Fruit fly (Drosophila melanogaster) whole organism, embryonic: ENCODE measurements around the gene CG14082.

Experiments used
- CG11504 ChIP-seq: fragments of 200-800 bp; sonication (Bioruptor generic); optimal IDR thresholded peaks from 3 replicates; lab custom pipeline; 2019; ENCODE audit warnings: missing biosample characterization, mild to moderate bottlenecking, missing genetic modification characterization, moderate library complexity
- CG1233 ChIP-seq: fragments of 200-800 bp; sonication (Bioruptor generic); optimal IDR thresholded peaks from 4 replicates; lab custom pipeline; 2018; ENCODE audit warnings: missing biosample characterization, mild to moderate bottlenecking, missing genetic modification characterization
- CG12391 ChIP-seq: fragments of 200-800 bp; sonication (Bioruptor generic); optimal IDR thresholded peaks from 3 replicates; lab custom pipeline; 2018; ENCODE audit warnings: missing biosample characterization, mild to moderate bottlenecking, missing genetic modification characterization, moderate library complexity
- CG14441 ChIP-seq: fragments of 200-800 bp; sonication (Bioruptor generic); IDR thresholded peaks from 2 replicates; pipeline ENCODE4 v1.3.6; 2022; ENCODE audit warnings: missing biosample characterization, missing genetic modification characterization
- CG15073 ChIP-seq: fragments of 200-800 bp; sonication (Bioruptor generic); optimal IDR thresholded peaks from 2 replicates; lab custom pipeline; 2016; ENCODE audit warnings: missing biosample characterization, missing genetic modification characterization
- CG31224 ChIP-seq: fragments of 200-800 bp; sonication (Bioruptor generic); IDR thresholded peaks from 2 replicates; pipeline ENCODE4 v1.3.6; 2022; ENCODE audit warnings: missing biosample characterization, missing genetic modification characterization
- CG6175 ChIP-seq: fragments of 200-800 bp; sonication (Bioruptor generic); IDR thresholded peaks from 3 replicates; pipeline ENCODE4 v1.3.6; 2022; ENCODE audit warnings: missing biosample characterization, missing genetic modification characterization
- CG6683 ChIP-seq: fragments of 200-800 bp; sonication (Bioruptor generic); optimal IDR thresholded peaks from 2 replicates; lab custom pipeline; 2017; ENCODE audit warnings: missing biosample characterization, mild to moderate bottlenecking, missing genetic modification characterization, missing genetic modification reagents
- CG7839 ChIP-seq: fragments of 200-800 bp; sonication (Bioruptor generic); optimal IDR thresholded peaks from 3 replicates; lab custom pipeline; 2018; ENCODE audit warnings: missing biosample characterization, mild to moderate bottlenecking, missing genetic modification characterization, moderate library complexity
- CG8089 ChIP-seq: fragments of 200-800 bp; sonication (Bioruptor generic); optimal IDR thresholded peaks from 3 replicates; lab custom pipeline; 2016; ENCODE audit warnings: missing biosample characterization, missing genetic modification characterization
- CG9437 ChIP-seq: fragments of 200-800 bp; sonication (Bioruptor generic); optimal IDR thresholded peaks from 2 replicates; lab custom pipeline; 2018; ENCODE audit warnings: missing biosample characterization, mild to moderate bottlenecking, missing genetic modification characterization
- CTCF ChIP-seq: fragments of 200-800 bp; sonication (Bioruptor generic); optimal IDR thresholded peaks from 2 replicates; lab custom pipeline; 2017; ENCODE audit warnings: missing biosample characterization, mild to moderate bottlenecking, missing genetic modification characterization, moderate library complexity
- HmgD ChIP-seq: fragments of 200-800 bp; sonication (Bioruptor generic); optimal IDR thresholded peaks from 3 replicates; lab custom pipeline; 2016; ENCODE audit warnings: missing biosample characterization, missing genetic modification characterization
- HmgZ ChIP-seq: fragments of 200-800 bp; sonication (Bioruptor generic); optimal IDR thresholded peaks from 2 replicates; lab custom pipeline; 2018; ENCODE audit warnings: missing biosample characterization, mild to moderate bottlenecking, missing genetic modification characterization
- Mrtf ChIP-seq: fragments of 200-800 bp; sonication (Bioruptor generic); IDR thresholded peaks from 3 replicates; pipeline ENCODE4 v1.3.6; 2022; ENCODE audit warnings: missing biosample characterization, missing genetic modification characterization
- NFAT ChIP-seq: fragments of 200-800 bp; sonication (Bioruptor generic); IDR thresholded peaks from 2 replicates; pipeline ENCODE4 v1.3.6; 2022; ENCODE audit warnings: missing biosample characterization, missing genetic modification characterization
- Poxn ChIP-seq: fragments of 200-800 bp; sonication (Bioruptor generic); IDR thresholded peaks from 2 replicates; pipeline ENCODE4 v1.3.6; 2022; ENCODE audit warnings: missing biosample characterization, missing genetic modification characterization
- Scr ChIP-seq: fragments of 200-800 bp; sonication (Bioruptor generic); IDR thresholded peaks from 2 replicates; pipeline ENCODE4 v1.3.6; 2022; ENCODE audit warnings: missing biosample characterization, missing genetic modification characterization; ENCODE audit not compliant: partially characterized antibody
- Side ChIP-seq: fragments of 200-800 bp; sonication (Bioruptor generic); optimal IDR thresholded peaks from 2 replicates; lab custom pipeline; 2016; ENCODE audit warnings: missing biosample characterization, missing genetic modification characterization
- TFAM ChIP-seq: fragments of 200-800 bp; sonication (Bioruptor generic); optimal IDR thresholded peaks from 2 replicates; lab custom pipeline; 2017; ENCODE audit warnings: missing biosample characterization, missing genetic modification characterization, inconsistent platforms
- Xbp1 ChIP-seq: fragments of 200-800 bp; sonication (Bioruptor generic); optimal IDR thresholded peaks from 3 replicates; lab custom pipeline; 2016; ENCODE audit warnings: missing biosample characterization, mild to moderate bottlenecking, missing genetic modification characterization
- cas ChIP-seq: fragments of 200-800 bp; sonication (Bioruptor generic); IDR thresholded peaks from 2 replicates; pipeline ENCODE4 v1.3.6; 2022; ENCODE audit warnings: missing biosample characterization, missing genetic modification characterization
- cato ChIP-seq: fragments of 200-800 bp; sonication (Bioruptor generic); optimal IDR thresholded peaks from 2 replicates; lab custom pipeline; 2016; ENCODE audit warnings: missing biosample characterization, missing genetic modification characterization, borderline replicate concordance
- caup ChIP-seq: fragments of 200-800 bp; sonication (Bioruptor generic); optimal IDR thresholded peaks from 3 replicates; lab custom pipeline; 2017; ENCODE audit warnings: missing biosample characterization, mild to moderate bottlenecking, missing genetic modification characterization, moderate library complexity; ENCODE audit not compliant: severe bottlenecking
- chinmo ChIP-seq: fragments of 200-800 bp; sonication (Bioruptor generic); IDR thresholded peaks from 4 replicates; pipeline ENCODE4 v1.3.6; 2022; ENCODE audit warnings: missing biosample characterization, missing genetic modification characterization; ENCODE audit not compliant: partially characterized antibody
- crol ChIP-seq: fragments of 200-800 bp; sonication (Bioruptor generic); IDR thresholded peaks from 2 replicates; pipeline ENCODE4 v1.3.6; 2022; ENCODE audit warnings: missing biosample characterization, missing genetic modification characterization
- dati ChIP-seq: fragments of 200-800 bp; sonication (Bioruptor generic); IDR thresholded peaks from 2 replicates; pipeline ENCODE4 v1.3.6; 2022; ENCODE audit warnings: missing biosample characterization, missing genetic modification characterization
- ewg ChIP-seq: fragments of 200-800 bp; sonication (Bioruptor generic); optimal IDR thresholded peaks from 3 replicates; lab custom pipeline; 2017; ENCODE audit warnings: mild to moderate bottlenecking, missing biosample characterization, missing genetic modification reagents, missing genetic modification characterization
- gce ChIP-seq: fragments of 200-800 bp; sonication (Bioruptor generic); IDR thresholded peaks from 3 replicates; pipeline ENCODE4 v1.3.6; 2022; ENCODE audit warnings: missing biosample characterization, missing genetic modification characterization
- gfzf ChIP-seq: fragments of 200-800 bp; sonication (Bioruptor generic); optimal IDR thresholded peaks from 2 replicates; lab custom pipeline; 2016; ENCODE audit warnings: missing biosample characterization, mild to moderate bottlenecking, missing genetic modification characterization, moderate library complexity
- ind ChIP-seq: fragments of 200-800 bp; sonication (Bioruptor generic); optimal IDR thresholded peaks from 3 replicates; lab custom pipeline; 2016; ENCODE audit warnings: missing biosample characterization, missing genetic modification characterization
- ken ChIP-seq: fragments of 200-800 bp; sonication (Bioruptor generic); IDR thresholded peaks from 3 replicates; pipeline ENCODE4 v1.3.6; 2022; ENCODE audit warnings: missing biosample characterization, missing genetic modification characterization
- knrl ChIP-seq: fragments of 200-800 bp; sonication (Bioruptor generic); IDR thresholded peaks from 3 replicates; pipeline ENCODE4 v1.3.6; 2022; ENCODE audit warnings: missing biosample characterization, missing genetic modification characterization; ENCODE audit not compliant: partially characterized antibody
- lbe ChIP-seq: fragments of 200-800 bp; sonication (Bioruptor generic); optimal IDR thresholded peaks from 2 replicates; lab custom pipeline; 2016; ENCODE audit warnings: missing biosample characterization, mild to moderate bottlenecking, missing genetic modification characterization
- lmd ChIP-seq: fragments of 200-800 bp; sonication (Bioruptor generic); IDR thresholded peaks from 2 replicates; pipeline ENCODE4 v1.3.6; 2022; ENCODE audit warnings: missing biosample characterization, missing genetic modification characterization
- lola ChIP-seq, 3 experiments: fragments of >200 bp in 2 of 3; fragments of 200-800 bp in 1 of 3; sonication (Bioruptor generic) in 1 of 3; optimal IDR thresholded peaks; 2 replicates each; lab custom pipeline; 2017 to 2019; ENCODE audit warnings: missing biosample characterization in 3 of 3, missing genetic modification characterization in 3 of 3, mild to moderate bottlenecking in 1 of 3, moderate library complexity in 1 of 3
- mld ChIP-seq: fragments of 200-800 bp; sonication (Bioruptor generic); IDR thresholded peaks from 3 replicates; pipeline ENCODE4 v1.3.6; 2022; ENCODE audit warnings: missing biosample characterization, missing genetic modification characterization; ENCODE audit not compliant: partially characterized antibody
- psq ChIP-seq: fragments of 200-800 bp; sonication (Bioruptor generic); optimal IDR thresholded peaks from 2 replicates; lab custom pipeline; 2017; ENCODE audit warnings: missing biosample characterization, missing genetic modification characterization
- run ChIP-seq: fragments of 200-800 bp; sonication (Bioruptor generic); optimal IDR thresholded peaks from 3 replicates; lab custom pipeline; 2018; ENCODE audit warnings: missing biosample characterization, mild to moderate bottlenecking, missing genetic modification characterization
- scrt ChIP-seq: fragments of 200-800 bp; sonication (Bioruptor generic); optimal IDR thresholded peaks from 2 replicates; lab custom pipeline; 2018; ENCODE audit warnings: missing biosample characterization, mild to moderate bottlenecking, missing genetic modification characterization, moderate library complexity
- sens ChIP-seq: fragments of 200-800 bp; sonication (Bioruptor generic); peaks from one replicate; lab custom pipeline; 2016; ENCODE audit warnings: missing biosample characterization, missing genetic modification characterization
- shn ChIP-seq: fragments of 200-800 bp; sonication (Bioruptor generic); optimal IDR thresholded peaks from 3 replicates; lab custom pipeline; 2016; ENCODE audit warnings: missing biosample characterization, missing genetic modification characterization
- sna ChIP-seq: fragments of 200-800 bp; sonication (Bioruptor generic); IDR thresholded peaks from 2 replicates; pipeline ENCODE4 v1.3.6; 2022; ENCODE audit warnings: missing biosample characterization, missing genetic modification characterization; ENCODE audit not compliant: partially characterized antibody
- sqz ChIP-seq: fragments of 200-800 bp; sonication (Bioruptor generic); optimal IDR thresholded peaks from 3 replicates; lab custom pipeline; 2018; ENCODE audit warnings: missing biosample characterization, mild to moderate bottlenecking, missing genetic modification characterization
- trem ChIP-seq: fragments of 200-800 bp; optimal IDR thresholded peaks from 3 replicates; lab custom pipeline; 2019; ENCODE audit warnings: missing biosample characterization, mild to moderate bottlenecking, missing genetic modification characterization, moderate library complexity
- wor ChIP-seq: fragments of 200-800 bp; sonication (Bioruptor generic); IDR thresholded peaks from 2 replicates; pipeline ENCODE4 v1.3.6; 2022; ENCODE audit warnings: missing biosample characterization, missing genetic modification characterization
- zen2 ChIP-seq: fragments of 200-800 bp; sonication (Bioruptor generic); IDR thresholded peaks from 3 replicates; pipeline ENCODE4 v1.3.6; 2022; ENCODE audit warnings: missing biosample characterization, missing genetic modification characterization; ENCODE audit not compliant: partially characterized antibody
- zf30C ChIP-seq: fragments of 200-800 bp; sonication (Bioruptor generic); optimal IDR thresholded peaks from 3 replicates; lab custom pipeline; 2018; ENCODE audit warnings: missing biosample characterization, mild to moderate bottlenecking, missing genetic modification characterization

Gene CG14082

dm6 chr3L:19092125-19093058 lies 46.4 kb downstream of the CG14082 start, which contains the start of gene MESR6 (continued):
- TF ChIP-seq cas, result no peak
- TF ChIP-seq psq (GFP tag; lab: Kevin White, UChicago), result no peak
- no peak for TF ChIP-seq zf30C (GFP tag; lab: Kevin White, UChicago)
- no peak for TF ChIP-seq CG6175 (GFP tag; lab: Robert Waterston, UW)
- TF ChIP-seq dati (GFP tag; lab: Robert Waterston, UW), result no peak
- no peak for TF ChIP-seq sqz (GFP tag; lab: Kevin White, UChicago)
- TF ChIP-seq Scr, result peak; percentile 84
- TF ChIP-seq crol (GFP tag; lab: Robert Waterston, UW), result peak; percentile 87
- no peak for TF ChIP-seq Mrtf (GFP tag; lab: Robert Waterston, UW)
- TF ChIP-seq CG11504 (tag; lab: Kevin White, UChicago), result peak; percentile 52
- peak; percentile 23 for TF ChIP-seq sens
- no peak for TF ChIP-seq shn (GFP tag; lab: Kevin White, UChicago)
- TF ChIP-seq lola (GFP tag; optimal IDR thresholded peaks at IDR 0.05; lab: Kevin White, UChicago), result no peak
- no peak for TF ChIP-seq caup (GFP tag; lab: Kevin White, UChicago)
- peak; percentile 75 for TF ChIP-seq sna
- no peak for TF ChIP-seq NFAT (GFP tag; lab: Robert Waterston, UW)
- TF ChIP-seq ken (GFP tag; lab: Robert Waterston, UW), result no peak
- no peak for TF ChIP-seq gce
- TF ChIP-seq Xbp1 (GFP tag; lab: Kevin White, UChicago), result peak; percentile 2
- TF ChIP-seq scrt, result no peak
- no peak for TF ChIP-seq wor (GFP tag; lab: Robert Waterston, UW)
- TF ChIP-seq Poxn (GFP tag; lab: Robert Waterston, UW), result no peak
- TF ChIP-seq CG31224 (GFP tag; lab: Robert Waterston, UW), result no peak
- TF ChIP-seq CG15073, result no peak
- no peak for TF ChIP-seq ewg
- TF ChIP-seq Side, result peak; percentile 21
- TF ChIP-seq CG8089 (GFP tag; lab: Kevin White, UChicago), result no peak
- TF ChIP-seq CG6683 (GFP tag; lab: Kevin White, UChicago), result no peak
- TF ChIP-seq CG9437 (GFP tag; lab: Kevin White, UChicago), result peak; percentile 27
- no peak for TF ChIP-seq ind (GFP tag; lab: Kevin White, UChicago)
- TF ChIP-seq CG7839 (tag; lab: Kevin White, UChicago), result peak; percentile 57
- TF ChIP-seq zen2 (GFP tag; lab: Robert Waterston, UW), result no peak; the same call in 2 of the 3 replicates
- peak; percentile 94 for TF ChIP-seq gfzf (GFP tag; lab: Kevin White, UChicago)
- no peak for TF ChIP-seq TFAM (GFP tag; lab: Kevin White, UChicago)
- TF ChIP-seq HmgD, result peak; percentile 9
- TF ChIP-seq chinmo, result 0 out of 4 replicates have a peak, but pooled peaks have one; percentile 14
- TF ChIP-seq knrl (GFP tag; lab: Robert Waterston, UW), result peak; percentile 81
- TF ChIP-seq CG12391, result peak; percentile 62
- TF ChIP-seq HmgZ (tag; lab: Kevin White, UChicago), result peak; percentile 60
- TF ChIP-seq CTCF (GFP tag; lab: Kevin White, UChicago), result no peak
- TF ChIP-seq lbe, result peak; percentile 21
- no peak for TF ChIP-seq cato (GFP tag; lab: Kevin White, UChicago)
- peak; percentile 13; the same call in 1 of the 2 replicates for TF ChIP-seq lmd
- no peak for TF ChIP-seq CG14441 (GFP tag; lab: Robert Waterston, UW)
- no peak for TF ChIP-seq run (tag; lab: Kevin White, UChicago)
- peak; percentile 75 for TF ChIP-seq trem
- no peak for TF ChIP-seq CG1233 (GFP tag; lab: Kevin White, UChicago)
- peak; percentile 51; the same call in 1 of the 3 replicates for TF ChIP-seq mld (GFP tag; lab: Robert Waterston, UW)
